Fruit fly (Drosophila melanogaster): Measurements from ENCODE around the gene GCC185.

Gene GCC185

DNA sequence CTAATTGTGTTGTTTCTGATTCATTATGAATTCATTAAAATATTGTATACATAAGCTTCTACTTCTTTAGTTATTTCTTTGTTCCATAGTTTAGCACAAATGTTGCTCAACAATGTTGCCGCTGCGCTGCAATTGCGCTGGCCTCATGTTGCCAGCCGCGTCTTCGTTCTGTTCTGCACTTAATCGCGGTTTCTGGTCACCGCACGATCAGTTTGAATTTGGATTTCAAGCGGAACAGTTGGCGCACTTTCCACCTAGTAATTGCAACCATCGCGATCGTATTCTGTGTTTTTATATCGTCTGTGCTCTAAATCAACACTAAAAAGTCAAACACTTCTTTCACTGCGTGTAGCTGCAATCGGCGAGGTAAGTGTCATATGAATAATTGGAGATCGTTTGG is 11.5 kb upstream of the GCC185 start, which contains the start of gene Ect3:
Ect3 (plus strand) TSS at position 205 of the 400 bp plus-strand sequence.
- TF ChIP-seq usp (GFP tag; optimal IDR thresholded peaks at IDR 0.05) (no peak), EcR (GFP tag; optimal IDR thresholded peaks at IDR 0.05) (no peak), CG8478 (optimal IDR thresholded peaks at IDR 0.05) (no peak), pan (optimal IDR thresholded peaks at IDR 0.05) (no peak), Dll (optimal IDR thresholded peaks at IDR 0.05) (no peak), psq (optimal IDR thresholded peaks at IDR 0.05) (no peak)

DNA sequence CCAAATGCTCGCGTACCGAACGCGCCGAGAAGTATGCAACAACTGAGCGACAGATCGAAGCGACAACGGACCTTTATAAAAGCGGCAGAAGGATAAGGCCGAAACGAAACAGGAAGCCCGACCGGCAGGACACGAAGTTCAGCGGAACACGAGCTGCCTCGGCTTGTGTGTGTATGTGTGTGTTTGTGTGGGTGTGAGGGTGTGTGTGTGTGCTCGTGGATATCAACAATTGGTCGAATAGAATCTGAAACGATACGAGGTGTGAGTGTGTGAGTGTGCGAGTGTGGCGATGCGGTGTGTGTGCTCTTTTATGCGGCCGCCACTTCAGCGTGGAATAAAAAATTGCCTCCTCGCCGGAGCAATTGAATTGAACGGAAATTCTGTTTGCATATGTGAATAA is 5.2 kb upstream of the GCC185 start, which contains the start of gene Tk:
Tk (minus strand) TSS at position 57 of the 400 bp plus-strand sequence.
- TF ChIP-seq CG8478 (optimal IDR thresholded peaks at IDR 0.05) (no peak), EcR (GFP tag; optimal IDR thresholded peaks at IDR 0.05) (no peak), Dll (optimal IDR thresholded peaks at IDR 0.05) (no peak), usp (GFP tag; optimal IDR thresholded peaks at IDR 0.05) (no peak), pan (optimal IDR thresholded peaks at IDR 0.05) (no peak), psq (optimal IDR thresholded peaks at IDR 0.05) (no peak)

DNA sequence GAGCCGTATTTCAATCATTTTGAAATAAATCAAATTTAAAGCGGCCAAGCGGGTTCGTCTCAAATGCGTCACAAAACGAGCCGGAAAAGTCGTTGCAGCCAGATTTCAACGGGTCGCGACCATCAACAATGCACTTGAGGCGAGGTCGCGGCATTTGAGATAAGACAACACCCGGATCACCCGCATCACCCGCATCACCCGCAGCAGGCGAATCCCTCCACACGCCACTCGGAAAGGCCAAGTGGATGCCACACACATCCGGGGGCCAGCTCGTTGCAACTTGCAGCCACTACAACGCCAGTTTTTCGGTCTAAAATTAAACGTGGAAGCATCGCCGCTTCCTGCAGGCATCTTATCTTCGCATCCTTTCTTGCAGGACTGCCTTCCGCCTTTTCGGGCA is 4.2 kb upstream of the GCC185 start:
- TF ChIP-seq CG8478 (optimal IDR thresholded peaks at IDR 0.05) (no peak), EcR (GFP tag; optimal IDR thresholded peaks at IDR 0.05) (no peak), Dll (optimal IDR thresholded peaks at IDR 0.05) (no peak), psq (optimal IDR thresholded peaks at IDR 0.05) (no peak)

DNA sequence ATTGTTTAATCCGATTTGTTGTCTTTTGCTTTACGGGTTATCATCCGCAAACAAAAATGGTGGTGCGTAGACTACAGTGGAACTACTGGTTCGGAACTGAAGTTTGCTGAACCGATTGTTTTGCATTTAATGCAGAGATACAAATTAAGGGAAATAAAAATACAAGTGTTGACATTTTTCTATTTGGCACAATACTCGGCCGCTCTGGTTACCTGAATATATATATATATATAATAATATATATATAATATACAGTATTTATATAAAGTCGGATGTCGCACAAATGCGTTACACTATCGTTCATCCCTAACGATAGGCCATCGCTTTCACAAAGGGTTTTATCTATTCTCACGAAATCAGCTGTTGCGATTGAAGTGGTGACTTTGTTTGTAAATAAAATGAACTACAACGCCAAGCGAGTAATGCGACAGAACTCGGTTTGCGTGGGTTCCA is 6.3 kb downstream of the GCC185 start, which contains the start of the genes DCAF12 and Spt3:
DCAF12 (minus strand) TSS at position 204 of the 453 bp plus-strand sequence.
Spt3 (plus strand) TSS at position 329 of the 453 bp plus-strand sequence.
- TF ChIP-seq psq (optimal IDR thresholded peaks at IDR 0.05): no peak
- no peak for TF ChIP-seq usp (GFP tag; optimal IDR thresholded peaks at IDR 0.05)
- no peak for TF ChIP-seq pan (optimal IDR thresholded peaks at IDR 0.05)
- TF ChIP-seq CG8478 (optimal IDR thresholded peaks at IDR 0.05): no peak
- no peak for TF ChIP-seq Dll (optimal IDR thresholded peaks at IDR 0.05)
- TF ChIP-seq EcR (GFP tag; optimal IDR thresholded peaks at IDR 0.05): no peak

DNA sequence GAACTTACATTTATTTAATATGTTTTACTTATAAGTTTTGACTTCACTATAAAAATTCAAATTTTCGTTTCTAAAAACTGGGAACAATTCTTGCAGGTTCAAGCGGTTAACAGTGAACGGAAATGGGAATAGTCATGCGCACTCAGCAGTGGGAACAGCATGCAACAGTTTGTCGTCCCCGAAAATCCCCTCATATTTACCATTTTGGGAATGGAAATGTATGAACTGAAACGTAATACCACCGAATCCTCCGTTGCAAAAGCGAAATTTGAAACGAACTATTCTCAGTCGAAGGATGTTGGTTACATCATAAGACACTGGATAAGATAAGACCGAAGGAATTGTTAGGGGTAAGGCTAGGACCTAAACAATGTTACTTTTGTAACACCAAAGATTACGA is 10.4 kb downstream of the GCC185 start:
- no peak for TF ChIP-seq usp (GFP tag; optimal IDR thresholded peaks at IDR 0.05)
- TF ChIP-seq EcR (GFP tag; optimal IDR thresholded peaks at IDR 0.05): no peak
- no peak for TF ChIP-seq psq (optimal IDR thresholded peaks at IDR 0.05)
- no peak for TF ChIP-seq Dll (optimal IDR thresholded peaks at IDR 0.05)
- TF ChIP-seq pan (optimal IDR thresholded peaks at IDR 0.05): no peak
- no peak for TF ChIP-seq CG8478 (optimal IDR thresholded peaks at IDR 0.05)

DNA sequence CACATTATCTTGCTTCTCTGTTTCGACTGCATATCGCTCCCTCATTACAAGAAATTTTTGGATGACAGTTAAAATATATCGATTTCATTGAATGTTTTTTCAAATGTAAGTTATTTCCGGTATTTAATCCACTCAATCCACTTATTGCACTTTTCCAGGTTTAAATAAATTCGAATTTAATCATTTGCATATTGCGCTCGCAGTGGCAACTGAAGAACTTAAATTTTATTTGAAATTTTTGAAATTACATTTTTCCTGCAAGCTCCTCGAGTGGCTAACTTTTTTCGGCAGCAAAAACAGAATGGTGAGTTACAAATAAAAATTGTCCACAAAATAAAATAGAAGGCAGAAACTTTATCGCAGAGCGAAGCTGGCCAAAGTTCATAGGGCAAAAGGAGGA is 21.1 kb downstream of the GCC185 start, which contains the start of the genes CG31358, CG42504 and CG42505:
CG31358 (minus strand) TSS at position 101 of the 400 bp plus-strand sequence.
CG42504 (minus strand) TSS at position 101 of the 400 bp plus-strand sequence.
CG42505 (minus strand) TSS at position 101 of the 400 bp plus-strand sequence.
- TF ChIP-seq Dll (optimal IDR thresholded peaks at IDR 0.05): no peak
- TF ChIP-seq pan (optimal IDR thresholded peaks at IDR 0.05): no peak
- TF ChIP-seq EcR (GFP tag; optimal IDR thresholded peaks at IDR 0.05): no peak
- no peak for TF ChIP-seq usp (GFP tag; optimal IDR thresholded peaks at IDR 0.05)
- TF ChIP-seq CG8478 (optimal IDR thresholded peaks at IDR 0.05): no peak

DNA sequence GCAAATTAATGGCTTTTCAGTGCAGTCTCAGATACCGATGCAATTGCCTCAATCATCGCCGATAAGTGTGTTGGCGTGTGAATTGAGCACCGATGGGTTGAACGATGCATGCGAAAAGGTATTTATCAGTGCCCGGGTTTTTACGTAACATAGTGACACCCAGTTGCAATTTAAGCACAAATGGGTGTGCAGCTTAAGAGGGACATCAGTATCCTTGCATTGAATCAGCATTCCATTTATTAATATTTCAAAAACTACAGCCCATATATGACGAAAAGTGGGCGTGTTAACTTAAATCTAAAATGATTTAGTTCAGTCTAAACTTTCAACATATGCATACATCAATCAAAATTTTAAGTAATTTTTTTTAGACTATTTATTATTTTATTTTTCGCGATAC is 22.3 kb downstream of the GCC185 start, which contains the start of gene ssp5:
ssp5 (plus strand) TSS at position 301 of the 400 bp plus-strand sequence.
- no peak for TF ChIP-seq usp (GFP tag; optimal IDR thresholded peaks at IDR 0.05)
- TF ChIP-seq pan (optimal IDR thresholded peaks at IDR 0.05): no peak
- no peak for TF ChIP-seq psq (optimal IDR thresholded peaks at IDR 0.05)
- no peak for TF ChIP-seq CG8478 (optimal IDR thresholded peaks at IDR 0.05)
- no peak for TF ChIP-seq EcR (GFP tag; optimal IDR thresholded peaks at IDR 0.05)
- TF ChIP-seq Dll (optimal IDR thresholded peaks at IDR 0.05): no peak

DNA sequence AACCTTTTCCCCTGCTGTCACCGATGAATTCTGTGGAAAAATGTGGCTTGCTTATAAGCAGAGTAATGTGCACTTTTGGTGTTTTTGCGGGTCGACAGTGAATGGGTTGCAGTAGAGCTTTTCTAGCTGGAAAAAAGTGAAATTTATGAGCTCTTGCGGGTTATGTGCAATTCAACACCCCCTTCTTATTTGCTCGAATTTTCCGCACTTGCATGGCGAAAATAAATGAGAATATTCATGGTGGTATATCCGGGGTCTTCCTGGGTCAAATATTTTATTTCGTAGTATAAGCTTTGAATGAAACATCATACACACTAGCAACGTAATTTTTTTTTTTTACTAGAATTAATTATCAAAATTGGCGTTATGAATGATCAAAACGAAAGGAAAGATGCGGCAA is 29.7 kb downstream of the GCC185 start, which contains the start of gene CG14736:
CG14736 (plus strand) TSS at position 301 of the 400 bp plus-strand sequence.
- TF ChIP-seq Dll (optimal IDR thresholded peaks at IDR 0.05): no peak
- no peak for TF ChIP-seq pan (optimal IDR thresholded peaks at IDR 0.05)
- no peak for TF ChIP-seq usp (GFP tag; optimal IDR thresholded peaks at IDR 0.05)
- no peak for TF ChIP-seq EcR (GFP tag; optimal IDR thresholded peaks at IDR 0.05)
- no peak for TF ChIP-seq CG8478 (optimal IDR thresholded peaks at IDR 0.05)
- TF ChIP-seq psq (optimal IDR thresholded peaks at IDR 0.05): no peak

DNA sequence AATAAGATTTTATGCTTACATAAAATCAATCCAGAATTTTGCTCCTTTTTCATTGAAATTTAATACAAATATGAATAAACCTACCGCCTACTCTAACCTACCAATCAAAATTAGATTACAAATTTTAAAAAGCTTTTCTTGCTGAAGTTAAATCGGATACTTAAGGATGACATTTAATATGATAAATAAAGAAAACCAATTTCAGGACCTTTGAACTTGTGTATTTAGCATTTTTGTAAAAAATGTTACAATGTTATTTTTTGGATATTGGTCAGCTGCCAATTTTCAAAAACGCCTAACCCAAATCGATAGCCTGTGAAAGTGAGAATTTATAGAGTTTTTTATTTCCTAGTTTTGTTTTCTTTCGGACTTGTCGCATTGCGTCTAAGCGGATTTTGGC is 38.5 kb downstream of the GCC185 start, which contains the start of gene CG14739:
CG14739 (minus strand) TSS at position 101 of the 400 bp plus-strand sequence.
- TF ChIP-seq usp (GFP tag; optimal IDR thresholded peaks at IDR 0.05): no peak

DNA sequence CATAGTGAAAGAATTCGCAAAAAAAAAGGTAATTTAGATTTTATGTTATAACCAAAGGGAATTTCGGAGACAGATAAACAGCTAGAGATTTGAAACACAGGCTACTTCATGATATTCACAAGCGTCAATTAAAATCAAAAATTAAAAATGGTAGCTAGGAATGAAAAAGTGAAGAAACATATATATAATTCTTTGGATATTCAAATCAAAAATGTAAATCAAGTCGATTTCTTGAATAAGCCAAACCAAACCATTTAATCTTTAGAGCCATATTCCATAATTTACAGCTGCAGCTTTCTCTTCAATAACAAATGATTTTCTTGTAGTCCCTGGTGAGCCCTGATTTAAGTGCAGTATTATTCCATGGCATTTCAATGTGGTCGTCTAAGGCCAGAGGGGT is 52.3 kb downstream of the GCC185 start, which contains the start of gene CG14740:
CG14740 (minus strand) TSS at position 101 of the 400 bp plus-strand sequence.
- TF ChIP-seq Dll (optimal IDR thresholded peaks at IDR 0.05) (no peak), usp (GFP tag; optimal IDR thresholded peaks at IDR 0.05) (no peak), EcR (GFP tag; optimal IDR thresholded peaks at IDR 0.05) (no peak), psq (optimal IDR thresholded peaks at IDR 0.05) (no peak), CG8478 (optimal IDR thresholded peaks at IDR 0.05) (no peak), pan (optimal IDR thresholded peaks at IDR 0.05) (no peak)

Measured in whole organism.